Worm (Caenorhabditis elegans): ENCODE measurements around the gene cosa-1.

ce11 chrIII:2724992-2725220 lies 1.0 kb upstream of the cosa-1 start, which contains the start of gene Y71H2AM.11:
- TF ChIP-seq dao-5 (tag; optimal IDR thresholded peaks at IDR 0.05) (no peak), W03F9.2 (tag; optimal IDR thresholded peaks at IDR 0.05) (no peak)

All from whole organism, L4/young adult.